Fruit fly (Drosophila melanogaster): ENCODE results near the gene CG33172.
"Not testable (repeated sequence)": the region's sequence is repeated elsewhere in the genome, so short reads cannot be mapped to it uniquely, and the experiment has no call there.

CG33172 gene

dm6 chrX:15786242-15786641, 16.8 kb downstream of the CG33172 start:
- TF ChIP-seq psq (optimal IDR thresholded peaks at IDR 0.05) (no peak), Dll (optimal IDR thresholded peaks at IDR 0.05) (no peak), usp (GFP tag; optimal IDR thresholded peaks at IDR 0.05) (no peak), EcR (GFP tag; optimal IDR thresholded peaks at IDR 0.05) (no peak), CG8478 (optimal IDR thresholded peaks at IDR 0.05) (no peak), pan (optimal IDR thresholded peaks at IDR 0.05) (no peak)

dm6 chrX:15788235-15789187, 19.0 kb downstream of the CG33172 start, which contains the start of gene Rhp:
Rhp (plus strand) TSS chrX:15788897.
- TF ChIP-seq Dll (optimal IDR thresholded peaks at IDR 0.05), result no peak
- TF ChIP-seq usp (GFP tag; optimal IDR thresholded peaks at IDR 0.05), result no peak
- TF ChIP-seq psq (optimal IDR thresholded peaks at IDR 0.05), result no peak
- TF ChIP-seq EcR (GFP tag; optimal IDR thresholded peaks at IDR 0.05), result no peak
- no peak for TF ChIP-seq CG8478 (optimal IDR thresholded peaks at IDR 0.05)

dm6 chrX:15795951-15796443, 26.5 kb downstream of the CG33172 start, which contains the start of gene sordd1:
sordd1 (minus strand) TSS chrX:15796028.
- TF ChIP-seq Dll, CG8478, psq (optimal IDR thresholded peaks at IDR 0.05): not testable (repeated sequence)

DNA sequence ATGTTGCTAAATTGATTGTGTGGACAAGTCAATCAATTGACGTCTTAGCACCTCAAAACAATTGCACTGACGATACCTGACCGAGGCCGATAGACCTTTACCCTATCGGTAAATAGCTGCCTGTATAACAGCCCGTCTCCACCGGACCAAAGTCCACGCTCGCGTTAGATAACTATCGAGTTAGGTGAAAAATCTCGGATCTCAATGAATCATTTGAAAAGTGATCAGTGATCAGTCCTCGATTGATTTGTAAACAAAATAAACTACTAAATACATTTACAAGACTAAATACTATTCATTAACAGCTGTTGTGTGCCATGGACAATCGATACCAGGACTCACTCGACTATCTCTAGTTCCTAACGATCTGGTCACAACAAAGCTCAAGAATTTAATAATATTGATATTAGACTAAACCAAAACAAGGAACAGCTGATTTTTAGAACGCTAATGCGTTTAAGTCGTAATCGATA, 29.7 kb downstream of the CG33172 start, which contains the start of the genes sordd2 and CG15602:
sordd2 (minus strand) TSS at position 78 of the 473 bp plus-strand sequence.
CG15602 (plus strand) TSS at position 342 of the 473 bp plus-strand sequence.
- TF ChIP-seq Dll (optimal IDR thresholded peaks at IDR 0.05); pan (optimal IDR thresholded peaks at IDR 0.05); EcR (GFP tag; optimal IDR thresholded peaks at IDR 0.05): not testable (repeated sequence)

DNA sequence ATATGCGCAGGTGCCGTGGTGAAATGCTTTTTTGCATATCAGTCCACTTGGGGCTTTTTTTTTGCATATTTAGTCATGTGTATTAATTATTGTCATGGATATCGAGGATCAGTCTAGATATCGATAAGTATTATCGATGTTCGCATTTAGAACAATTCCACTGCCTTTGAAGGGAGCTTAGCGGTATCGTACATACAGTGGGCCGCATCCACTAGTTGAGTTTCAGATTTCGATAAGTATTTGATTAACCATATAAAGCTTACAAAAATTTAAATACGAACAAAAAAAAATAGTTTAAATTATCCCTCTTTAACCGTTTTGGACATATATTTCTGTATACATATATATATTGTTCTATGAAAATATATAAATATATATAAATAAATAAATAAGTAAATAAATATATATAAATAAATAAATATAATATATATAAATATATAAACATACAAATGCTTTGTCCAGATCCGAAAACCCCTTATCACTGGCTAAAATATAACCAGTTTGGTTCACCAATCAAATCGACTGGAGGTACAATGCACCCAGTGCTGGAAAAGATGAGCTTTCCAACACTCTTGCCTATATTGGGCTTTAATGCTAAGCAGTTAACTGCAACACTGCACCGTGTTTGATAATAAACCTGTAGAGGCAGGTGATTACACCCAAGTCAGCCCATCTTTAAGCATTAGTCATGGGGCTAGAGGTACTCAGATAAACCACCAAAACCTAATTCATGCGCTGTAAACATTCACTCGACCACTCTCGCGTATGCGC, 33.6 kb downstream of the CG33172 start:
- TF ChIP-seq EcR (GFP tag; optimal IDR thresholded peaks at IDR 0.05), result no peak
- no peak for TF ChIP-seq usp (GFP tag; optimal IDR thresholded peaks at IDR 0.05)
- no peak for TF ChIP-seq CG8478 (optimal IDR thresholded peaks at IDR 0.05)
- TF ChIP-seq Dll (optimal IDR thresholded peaks at IDR 0.05), result no peak
- no peak for TF ChIP-seq pan (optimal IDR thresholded peaks at IDR 0.05)
- no peak for TF ChIP-seq psq (optimal IDR thresholded peaks at IDR 0.05)

DNA sequence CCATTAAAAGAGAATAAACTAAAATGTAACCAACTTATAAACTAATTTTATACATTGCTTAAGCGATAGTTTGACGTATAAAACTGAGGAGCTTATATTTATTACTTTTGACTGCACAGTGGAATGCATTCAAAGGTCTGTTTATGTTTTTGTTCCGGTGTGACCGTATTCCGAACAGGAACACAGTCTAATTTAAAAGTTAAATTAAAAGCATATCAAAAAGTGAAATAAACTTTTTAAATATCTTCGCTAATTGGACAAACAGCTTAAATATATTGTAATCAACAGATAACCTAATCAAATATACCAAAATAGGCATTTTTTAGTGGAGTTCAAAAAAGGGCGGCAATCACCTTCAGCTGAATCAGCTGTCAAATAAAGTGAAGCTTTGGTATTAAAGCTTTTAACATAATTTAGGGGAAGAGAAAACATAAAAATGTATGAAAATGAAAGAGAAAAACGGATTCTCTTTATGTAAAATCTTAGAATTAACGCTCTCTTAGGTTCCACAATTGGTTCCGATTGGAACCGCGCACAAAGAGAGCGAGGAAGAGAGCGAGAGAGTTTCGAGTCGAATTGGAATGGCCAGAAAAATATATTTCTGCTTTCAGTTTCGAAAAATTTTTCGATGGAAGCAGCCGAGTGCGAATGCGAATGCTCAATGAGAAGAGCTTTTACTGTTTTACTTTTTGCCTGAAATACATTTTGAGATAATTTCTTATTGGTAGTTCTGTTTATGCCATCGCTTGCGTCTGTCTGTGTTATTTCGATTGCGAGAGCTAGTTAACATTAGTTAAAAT, 34.5 kb downstream of the CG33172 start, which contains the start of the genes PGRP-LE and sd:
PGRP-LE (minus strand) TSS at position 117 of the 800 bp plus-strand sequence.
sd (plus strand) TSS at position 607 of the 800 bp plus-strand sequence.
- TF ChIP-seq psq (optimal IDR thresholded peaks at IDR 0.05) (no peak), EcR (GFP tag; optimal IDR thresholded peaks at IDR 0.05) (no peak), Dll (optimal IDR thresholded peaks at IDR 0.05) (no peak), pan (optimal IDR thresholded peaks at IDR 0.05) (no peak), usp (GFP tag; optimal IDR thresholded peaks at IDR 0.05) (no peak), CG8478 (optimal IDR thresholded peaks at IDR 0.05) (no peak)

DNA sequence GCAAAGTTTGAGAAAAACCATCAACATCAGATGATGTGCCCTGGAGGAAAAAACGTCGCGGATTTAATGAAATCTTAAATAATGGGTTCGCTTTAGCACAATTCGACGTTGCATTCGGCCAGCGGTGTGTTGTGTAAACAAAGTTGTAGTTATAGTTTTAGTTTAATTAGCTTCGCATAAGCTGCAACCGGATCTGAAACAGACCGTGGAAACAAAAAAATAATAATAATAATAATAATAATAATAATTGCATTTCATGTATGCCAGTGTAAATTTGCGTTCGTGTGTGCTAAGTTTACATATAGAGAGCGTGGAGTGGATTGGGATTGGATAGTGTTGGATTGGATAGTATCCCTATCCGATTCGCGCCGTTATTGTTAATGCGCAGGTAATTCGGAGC, 35.3 kb downstream of the CG33172 start:
- no peak for TF ChIP-seq psq (optimal IDR thresholded peaks at IDR 0.05)
- no peak for TF ChIP-seq EcR (GFP tag; optimal IDR thresholded peaks at IDR 0.05)
- TF ChIP-seq CG8478 (optimal IDR thresholded peaks at IDR 0.05), result no peak
- no peak for TF ChIP-seq pan (optimal IDR thresholded peaks at IDR 0.05)
- TF ChIP-seq Dll (optimal IDR thresholded peaks at IDR 0.05), result no peak
- TF ChIP-seq usp (GFP tag; optimal IDR thresholded peaks at IDR 0.05), result no peak

dm6 chrX:15805523-15805922, 36.1 kb downstream of the CG33172 start:
- TF ChIP-seq Dll (optimal IDR thresholded peaks at IDR 0.05), result no peak
- TF ChIP-seq psq (optimal IDR thresholded peaks at IDR 0.05), result no peak
- TF ChIP-seq CG8478 (optimal IDR thresholded peaks at IDR 0.05), result no peak
- no peak for TF ChIP-seq EcR (GFP tag; optimal IDR thresholded peaks at IDR 0.05)
- TF ChIP-seq pan (optimal IDR thresholded peaks at IDR 0.05), result no peak
- no peak for TF ChIP-seq usp (GFP tag; optimal IDR thresholded peaks at IDR 0.05)

- TF ChIP-seq EcR (GFP tag; optimal IDR thresholded peaks at IDR 0.05) (no peak), usp (GFP tag; optimal IDR thresholded peaks at IDR 0.05) (no peak), CG8478 (optimal IDR thresholded peaks at IDR 0.05) (no peak), pan (optimal IDR thresholded peaks at IDR 0.05) (no peak), Dll (optimal IDR thresholded peaks at IDR 0.05) (no peak), psq (optimal IDR thresholded peaks at IDR 0.05) (no peak)
Observed at dm6 chrX:15807915-15808314, 38.5 kb downstream of the CG33172 start.

DNA sequence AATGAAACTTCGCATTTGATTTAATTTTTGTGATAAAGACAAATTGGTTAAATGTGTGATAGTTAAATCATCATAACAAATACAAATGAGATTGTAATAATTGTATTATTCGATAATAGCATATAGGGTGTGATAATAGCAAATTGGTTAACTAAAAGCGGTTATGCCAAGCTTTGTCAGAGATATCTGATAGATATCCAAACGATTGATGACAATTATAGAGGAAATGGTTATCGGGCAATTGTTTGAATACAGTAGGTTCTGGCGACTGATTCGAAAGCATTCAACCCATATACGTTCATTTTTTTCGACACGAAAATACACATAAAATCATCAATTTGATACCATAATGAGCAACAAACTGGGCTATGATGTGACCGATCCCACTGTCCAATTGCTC, 39.8 kb downstream of the CG33172 start, which contains the start of gene CG8509:
CG8509 (plus strand) TSS at position 301 of the 400 bp plus-strand sequence.
- no peak for TF ChIP-seq Dll (optimal IDR thresholded peaks at IDR 0.05)
- no peak for TF ChIP-seq pan (optimal IDR thresholded peaks at IDR 0.05)
- no peak for TF ChIP-seq usp (GFP tag; optimal IDR thresholded peaks at IDR 0.05)
- no peak for TF ChIP-seq EcR (GFP tag; optimal IDR thresholded peaks at IDR 0.05)
- no peak for TF ChIP-seq CG8478 (optimal IDR thresholded peaks at IDR 0.05)
- no peak for TF ChIP-seq psq (optimal IDR thresholded peaks at IDR 0.05)

All from whole organism.